Worm (Caenorhabditis elegans) whole organism, L1 larva: ENCODE data around the gene C36E6.8.

Source experiments
- elt-3 ChIP-seq, 6 experiments: fragments of 150-350 bp in 1 of 6; sonication (generic microtip); optimal IDR thresholded peaks; 2 replicates each; lab custom pipeline; 2017 to 2018; ENCODE audit warnings: missing biosample characterization in 6 of 6, missing genetic modification characterization in 6 of 6, inconsistent platforms in 1 of 6
- fkh-8 ChIP-seq: sonication (generic microtip); optimal IDR thresholded peaks from 2 replicates; lab custom pipeline; 2016; ENCODE audit warnings: mild to moderate bottlenecking, missing genetic modification characterization, missing compliant biosample characterization
- mdl-1 ChIP-seq, 2 experiments: fragments of 150-350 bp; optimal IDR thresholded peaks; 2 replicates each; lab custom pipeline; 2014 to 2017; ENCODE audit warnings: missing biosample characterization in 2 of 2, missing genetic modification characterization in 2 of 2, inconsistent platforms in 1 of 2
- nhr-77 ChIP-seq: fragments of 150-350 bp; optimal IDR thresholded peaks from 2 replicates; lab custom pipeline; 2014; ENCODE audit warnings: missing biosample characterization, missing genetic modification characterization
- nhr-90 ChIP-seq: sonication (generic microtip); optimal IDR thresholded peaks from 2 replicates; lab custom pipeline; 2016; ENCODE audit warnings: mild to moderate bottlenecking, missing genetic modification characterization, missing compliant biosample characterization; ENCODE audit not compliant: poor library complexity
- pag-3 ChIP-seq: sonication (generic microtip); optimal IDR thresholded peaks from 2 replicates; lab custom pipeline; 2017; ENCODE audit warnings: missing genetic modification characterization, mild to moderate bottlenecking, missing compliant biosample characterization, antibody characterized with exemption, borderline replicate concordance; ENCODE audit not compliant: insufficient read depth

DNA sequence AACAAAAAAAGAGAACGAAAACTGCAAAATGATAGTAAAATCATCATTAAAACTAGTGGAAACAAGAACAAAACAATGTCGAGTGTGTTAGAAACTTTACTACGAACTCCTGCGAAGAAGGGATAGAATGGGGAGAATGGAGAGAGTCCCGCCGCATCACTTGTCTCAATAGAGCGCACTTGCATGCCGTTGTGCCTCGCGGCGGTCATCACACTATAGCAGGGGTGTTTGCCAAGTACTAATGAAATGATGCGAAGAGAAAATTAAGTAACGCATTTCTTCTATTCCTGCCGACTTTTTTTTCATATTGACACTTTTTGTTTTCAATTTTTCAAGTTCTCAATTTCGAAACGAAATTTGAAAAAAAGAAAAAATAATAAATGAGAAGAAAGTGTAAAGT is 46.3 kb upstream of the C36E6.8 start:
- TF ChIP-seq mdl-1 (tag; optimal IDR thresholded peaks at IDR 0.05; lab: Kevin White, UChicago), result peak in 1 of 2 experiments; percentile 56
- peak; percentile 8 for TF ChIP-seq fkh-8 (tag; lab: Kevin White, UChicago)
- TF ChIP-seq nhr-77 (tag; lab: Kevin White, UChicago), result no peak
- TF ChIP-seq pag-3 (tag; lab: Kevin White, UChicago), result no peak
- TF ChIP-seq nhr-90 (tag; lab: Kevin White, UChicago), result peak; percentile 66
- TF ChIP-seq elt-3 (tag; optimal IDR thresholded peaks at IDR 0.05; lab: Kevin White, UChicago), result peak in 3 of 6 experiments; percentile 19 to 38 (median 25)
